Fruit fly (Drosophila melanogaster) whole organism, embryonic: ENCODE measurements around the gene Pa1.

Experiments
- CG11085 ChIP-seq: fragments of 200-800 bp; sonication (Bioruptor generic); IDR thresholded peaks from 2 replicates; pipeline ENCODE4 v1.3.6; 2022; ENCODE audit warnings: missing biosample characterization, missing genetic modification characterization
- CG11723 ChIP-seq: fragments of 200-800 bp; sonication (Bioruptor generic); optimal IDR thresholded peaks from 2 replicates; lab custom pipeline; 2017; ENCODE audit warnings: missing biosample characterization, mild to moderate bottlenecking, missing genetic modification characterization
- CG12659 ChIP-seq: fragments of 200-800 bp; sonication (Bioruptor generic); optimal IDR thresholded peaks from 3 replicates; lab custom pipeline; 2017; ENCODE audit warnings: mild to moderate bottlenecking, missing biosample characterization, missing genetic modification reagents, missing genetic modification characterization
- CG13775 ChIP-seq: fragments of 200-800 bp; sonication (Bioruptor generic); optimal IDR thresholded peaks from 3 replicates; lab custom pipeline; 2017; ENCODE audit warnings: missing biosample characterization, mild to moderate bottlenecking, missing genetic modification characterization
- CG14050 ChIP-seq: fragments of 200-800 bp; sonication (Bioruptor generic); IDR thresholded peaks from 3 replicates; pipeline ENCODE4 v1.3.6; 2022; ENCODE audit warnings: missing biosample characterization, missing genetic modification characterization
- CG14710 ChIP-seq: fragments of 200-800 bp; sonication (Bioruptor generic); optimal IDR thresholded peaks from 3 replicates; lab custom pipeline; 2019; ENCODE audit warnings: missing biosample characterization, mild to moderate bottlenecking, missing genetic modification characterization, moderate library complexity
- CG15514 ChIP-seq: fragments of 200-800 bp; sonication (Bioruptor generic); optimal IDR thresholded peaks from 3 replicates; lab custom pipeline; 2017; ENCODE audit warnings: missing biosample characterization, missing genetic modification characterization, mild to moderate bottlenecking, moderate library complexity, missing genetic modification reagents
- CG15601 ChIP-seq: fragments of 200-800 bp; sonication (Bioruptor generic); optimal IDR thresholded peaks from 3 replicates; lab custom pipeline; 2019; ENCODE audit warnings: missing biosample characterization, mild to moderate bottlenecking, missing genetic modification characterization, moderate library complexity
- CG18262 ChIP-seq: fragments of 200-800 bp; optimal IDR thresholded peaks from 3 replicates; lab custom pipeline; 2019; ENCODE audit warnings: missing biosample characterization, mild to moderate bottlenecking, missing genetic modification characterization, moderate library complexity
- CG2120 ChIP-seq: fragments of 200-800 bp; sonication (Bioruptor generic); optimal IDR thresholded peaks from 3 replicates; lab custom pipeline; 2016; ENCODE audit warnings: missing biosample characterization, missing genetic modification characterization
- CG32772 ChIP-seq: fragments of 200-800 bp; sonication (Bioruptor generic); IDR thresholded peaks from 2 replicates; pipeline ENCODE4 v1.3.6; 2022; ENCODE audit warnings: missing biosample characterization, missing genetic modification characterization
- CG3847 ChIP-seq: fragments of 200-800 bp; sonication (Bioruptor generic); IDR thresholded peaks from 2 replicates; pipeline ENCODE4 v1.3.6; 2022; ENCODE audit warnings: missing biosample characterization, missing genetic modification characterization
- CG7556 ChIP-seq: fragments of 200-800 bp; sonication (Bioruptor generic); optimal IDR thresholded peaks from 2 replicates; lab custom pipeline; 2017; ENCODE audit warnings: missing biosample characterization, mild to moderate bottlenecking, missing genetic modification characterization
- CG8290 ChIP-seq, 3 experiments: fragments of 200-800 bp; sonication (Bioruptor generic); optimal IDR thresholded peaks; 2 replicates each; lab custom pipeline; 2016 to 2019; ENCODE audit warnings: missing biosample characterization in 3 of 3, missing genetic modification characterization in 3 of 3, mild to moderate bottlenecking in 2 of 3, moderate library complexity in 1 of 3
- CG8924 ChIP-seq: fragments of 200-800 bp; optimal IDR thresholded peaks from 3 replicates; lab custom pipeline; 2019; ENCODE audit warnings: missing biosample characterization, mild to moderate bottlenecking, missing genetic modification characterization, moderate library complexity
- CrebB ChIP-seq: fragments of 200-800 bp; sonication (Bioruptor generic); optimal IDR thresholded peaks from 3 replicates; lab custom pipeline; 2018; ENCODE audit warnings: missing biosample characterization, mild to moderate bottlenecking, missing genetic modification characterization
- Drgx ChIP-seq: fragments of 200-800 bp; sonication (Bioruptor generic); IDR thresholded peaks from 2 replicates; pipeline ENCODE4 v1.3.6; 2022; ENCODE audit warnings: missing biosample characterization, missing genetic modification characterization
- Fer3 ChIP-seq: fragments of 200-800 bp; sonication (Bioruptor generic); optimal IDR thresholded peaks from 2 replicates; lab custom pipeline; 2018; ENCODE audit warnings: missing biosample characterization, mild to moderate bottlenecking, missing genetic modification characterization, moderate library complexity
- MBD-R2 ChIP-seq: fragments of 200-800 bp; sonication (Bioruptor generic); IDR thresholded peaks from 2 replicates; pipeline ENCODE4 v1.3.6; 2022; ENCODE audit warnings: missing biosample characterization, missing genetic modification characterization
- Med ChIP-seq: fragments of 200-800 bp; sonication (Bioruptor generic); peaks from one replicate; lab custom pipeline; 2016; ENCODE audit warnings: missing biosample characterization, missing genetic modification characterization, mild to moderate bottlenecking, inconsistent platforms, moderate library complexity
- Myb ChIP-seq: fragments of 200-800 bp; sonication (Bioruptor generic); optimal IDR thresholded peaks from 2 replicates; lab custom pipeline; 2016; ENCODE audit warnings: missing biosample characterization, missing genetic modification characterization
- NFAT ChIP-seq: fragments of 200-800 bp; sonication (Bioruptor generic); IDR thresholded peaks from 2 replicates; pipeline ENCODE4 v1.3.6; 2022; ENCODE audit warnings: missing biosample characterization, missing genetic modification characterization
- Oli ChIP-seq: fragments of 200-800 bp; sonication (Bioruptor generic); optimal IDR thresholded peaks from 2 replicates; lab custom pipeline; 2018; ENCODE audit warnings: missing biosample characterization, mild to moderate bottlenecking, missing genetic modification characterization, moderate library complexity
- Rfx ChIP-seq: fragments of 200-800 bp; sonication (Bioruptor generic); IDR thresholded peaks from 2 replicates; pipeline ENCODE4 v1.3.6; 2022; ENCODE audit warnings: missing biosample characterization, missing genetic modification characterization
- Sry-β ChIP-seq: fragments of 200-800 bp; sonication (Bioruptor generic); optimal IDR thresholded peaks from 2 replicates; lab custom pipeline; 2018; ENCODE audit warnings: missing biosample characterization, mild to moderate bottlenecking, missing genetic modification characterization, moderate library complexity
- Stat92E ChIP-seq, 3 experiments: fragments of >200 bp in 2 of 3; fragments of 200-800 bp in 1 of 3; sonication (Bioruptor generic) in 1 of 3; optimal IDR thresholded peaks; 2 replicates each; lab custom pipeline; 2017 to 2019; ENCODE audit warnings: missing biosample characterization in 3 of 3, missing genetic modification characterization in 3 of 3, mild to moderate bottlenecking in 1 of 3, moderate library complexity in 1 of 3
- Xbp1 ChIP-seq: fragments of 200-800 bp; sonication (Bioruptor generic); optimal IDR thresholded peaks from 3 replicates; lab custom pipeline; 2016; ENCODE audit warnings: missing biosample characterization, mild to moderate bottlenecking, missing genetic modification characterization
- bab2 ChIP-seq: fragments of 200-800 bp; sonication (Bioruptor generic); optimal IDR thresholded peaks from 2 replicates; lab custom pipeline; 2016; ENCODE audit warnings: missing biosample characterization, missing genetic modification characterization
- bcd ChIP-seq: fragments of 200-800 bp; sonication (Bioruptor generic); optimal IDR thresholded peaks from 2 replicates; lab custom pipeline; 2017; ENCODE audit warnings: missing biosample characterization, mild to moderate bottlenecking, missing genetic modification characterization
- bsh ChIP-seq, 2 experiments: fragments of 200-800 bp; sonication (Bioruptor generic); optimal IDR thresholded peaks; 2 replicates each; lab custom pipeline; 2017 to 2018; ENCODE audit warnings: mild to moderate bottlenecking in 2 of 2, missing biosample characterization in 2 of 2, missing genetic modification characterization in 2 of 2, moderate library complexity in 1 of 2
- dimm ChIP-seq: fragments of 200-800 bp; sonication (Bioruptor generic); IDR thresholded peaks from 2 replicates; pipeline ENCODE4 v1.3.6; 2022; ENCODE audit warnings: missing biosample characterization, missing genetic modification characterization
- ewg ChIP-seq: fragments of 200-800 bp; sonication (Bioruptor generic); optimal IDR thresholded peaks from 3 replicates; lab custom pipeline; 2017; ENCODE audit warnings: mild to moderate bottlenecking, missing biosample characterization, missing genetic modification reagents, missing genetic modification characterization
- gfzf ChIP-seq: fragments of 200-800 bp; sonication (Bioruptor generic); optimal IDR thresholded peaks from 2 replicates; lab custom pipeline; 2016; ENCODE audit warnings: missing biosample characterization, mild to moderate bottlenecking, missing genetic modification characterization, moderate library complexity
- pfk ChIP-seq: fragments of 200-800 bp; sonication (Bioruptor generic); optimal IDR thresholded peaks from 2 replicates; lab custom pipeline; 2018; ENCODE audit warnings: missing biosample characterization, mild to moderate bottlenecking, missing genetic modification characterization, moderate library complexity
- pnt ChIP-seq: fragments of 200-800 bp; sonication (Bioruptor generic); optimal IDR thresholded peaks from 3 replicates; lab custom pipeline; 2016; ENCODE audit warnings: missing biosample characterization, missing genetic modification characterization
- pros ChIP-seq: fragments of 200-800 bp; sonication (Bioruptor generic); optimal IDR thresholded peaks from 3 replicates; lab custom pipeline; 2019; ENCODE audit warnings: missing biosample characterization, mild to moderate bottlenecking, missing genetic modification characterization, moderate library complexity
- psq ChIP-seq: fragments of 200-800 bp; sonication (Bioruptor generic); optimal IDR thresholded peaks from 2 replicates; lab custom pipeline; 2017; ENCODE audit warnings: missing biosample characterization, missing genetic modification characterization
- row ChIP-seq: fragments of 200-800 bp; sonication (Bioruptor generic); IDR thresholded peaks from 3 replicates; pipeline ENCODE4 v1.3.6; 2022; ENCODE audit warnings: missing biosample characterization, missing genetic modification characterization
- scrt ChIP-seq: fragments of 200-800 bp; sonication (Bioruptor generic); optimal IDR thresholded peaks from 2 replicates; lab custom pipeline; 2018; ENCODE audit warnings: missing biosample characterization, mild to moderate bottlenecking, missing genetic modification characterization, moderate library complexity
- sens-2 ChIP-seq: fragments of 200-800 bp; sonication (Bioruptor generic); IDR thresholded peaks from 2 replicates; pipeline ENCODE4 v1.3.6; 2022; ENCODE audit warnings: missing biosample characterization, missing genetic modification characterization
- sqz ChIP-seq: fragments of 200-800 bp; sonication (Bioruptor generic); optimal IDR thresholded peaks from 3 replicates; lab custom pipeline; 2018; ENCODE audit warnings: missing biosample characterization, mild to moderate bottlenecking, missing genetic modification characterization
- toy ChIP-seq: fragments of 200-800 bp; sonication (Bioruptor generic); IDR thresholded peaks from 2 replicates; pipeline ENCODE4 v1.3.6; 2022; ENCODE audit warnings: missing biosample characterization, missing genetic modification characterization
- usp ChIP-seq: fragments of >200 bp; optimal IDR thresholded peaks from 2 replicates; lab custom pipeline; 2017; ENCODE audit warnings: missing biosample characterization, missing genetic modification characterization
- vnd ChIP-seq: fragments of 200-800 bp; sonication (Bioruptor generic); IDR thresholded peaks from 3 replicates; pipeline ENCODE4 v1.3.6; 2022; ENCODE audit warnings: missing biosample characterization, missing genetic modification characterization; ENCODE audit not compliant: partially characterized antibody
- zfh1 ChIP-seq: fragments of 200-800 bp; sonication (Bioruptor generic); IDR thresholded peaks from 3 replicates; pipeline ENCODE4 v1.3.6; 2022; ENCODE audit warnings: missing biosample characterization, missing genetic modification characterization

Gene Pa1

DNA sequence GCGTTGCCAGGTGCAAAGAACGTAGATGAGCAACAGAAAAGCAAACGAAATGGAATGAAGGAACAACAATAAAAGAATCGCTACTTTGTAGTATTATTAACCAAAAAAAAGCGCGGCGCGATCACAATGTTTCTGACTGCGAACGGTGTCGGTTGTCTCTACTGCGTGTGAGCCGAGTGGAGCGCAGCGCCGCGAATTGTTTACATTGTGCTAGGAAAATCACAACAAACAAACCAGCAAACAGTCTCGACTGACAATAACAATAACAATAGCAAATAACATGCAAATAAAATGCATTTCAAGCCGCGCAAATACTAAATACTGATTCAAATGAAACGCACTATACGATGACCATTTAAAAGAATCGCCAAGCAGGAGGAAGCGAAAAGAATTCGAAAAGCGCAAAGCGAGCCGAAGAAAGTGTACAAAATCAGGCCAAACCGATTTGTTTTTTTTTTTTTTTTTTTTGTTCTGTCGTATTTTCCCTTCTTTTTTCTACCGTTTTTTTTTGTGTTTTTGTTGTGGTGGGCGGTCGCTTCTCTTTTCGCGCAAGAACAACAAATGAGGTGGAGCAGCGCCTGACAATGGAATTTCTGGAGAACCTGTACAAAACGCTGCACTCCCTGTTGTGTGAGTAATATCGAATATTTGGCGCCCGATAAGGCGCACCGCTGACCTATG lies 19.0 kb upstream of the Pa1 start, which contains the start of the genes CG34348 and Kap3:
Gene CG34348, plus strand, starts transcription at position 6 of the 681 bp plus-strand sequence.
Gene Kap3, minus strand, starts transcription at position 217 of the 681 bp plus-strand sequence.
- TF ChIP-seq sqz (GFP tag; lab: Kevin White, UChicago): peak; percentile 13
- TF ChIP-seq CG12659 (GFP tag; lab: Kevin White, UChicago): peak; percentile 23
- TF ChIP-seq CrebB (tag; lab: Kevin White, UChicago): no peak
- TF ChIP-seq Myb (GFP tag; lab: Kevin White, UChicago): peak; percentile 9
- peak; percentile 6; the same call in 1 of the 2 replicates for TF ChIP-seq MBD-R2 (GFP tag; lab: Robert Waterston, UW)
- peak; percentile 10 for TF ChIP-seq gfzf (GFP tag; lab: Kevin White, UChicago)
- no peak for TF ChIP-seq pfk (GFP tag; lab: Kevin White, UChicago)
- peak; percentile 2; the same call in 1 of the 2 replicates for TF ChIP-seq Rfx (GFP tag; lab: Robert Waterston, UW)
- TF ChIP-seq Stat92E (GFP tag; optimal IDR thresholded peaks at IDR 0.05; lab: Kevin White, UChicago): no peak
- TF ChIP-seq bcd (GFP tag; lab: Kevin White, UChicago): no peak
- TF ChIP-seq psq (GFP tag; lab: Kevin White, UChicago): peak; percentile 82
- TF ChIP-seq CG3847 (GFP tag; lab: Robert Waterston, UW): no peak; the same call in 1 of the 2 replicates
- TF ChIP-seq CG8924 (tag; lab: Kevin White, UChicago): peak; percentile 57
- no peak for TF ChIP-seq vnd (GFP tag; lab: Robert Waterston, UW)
- TF ChIP-seq CG32772 (GFP tag; lab: Robert Waterston, UW): peak; percentile 27; the same call in 1 of the 2 replicates
- no peak for TF ChIP-seq bab2 (GFP tag; lab: Kevin White, UChicago)
- 0 out of 2 replicates have a peak, but pooled peaks have one; percentile 25 for TF ChIP-seq Drgx (GFP tag; lab: Robert Waterston, UW)
- TF ChIP-seq bsh (GFP tag; optimal IDR thresholded peaks at IDR 0.05; lab: Kevin White, UChicago): peak in 1 of 2 experiments; percentile 47
- no peak for TF ChIP-seq ewg (GFP tag; lab: Kevin White, UChicago)
- no peak for TF ChIP-seq CG11085 (GFP tag; lab: Robert Waterston, UW)
- no peak for TF ChIP-seq CG15514 (GFP tag; lab: Kevin White, UChicago)

DNA sequence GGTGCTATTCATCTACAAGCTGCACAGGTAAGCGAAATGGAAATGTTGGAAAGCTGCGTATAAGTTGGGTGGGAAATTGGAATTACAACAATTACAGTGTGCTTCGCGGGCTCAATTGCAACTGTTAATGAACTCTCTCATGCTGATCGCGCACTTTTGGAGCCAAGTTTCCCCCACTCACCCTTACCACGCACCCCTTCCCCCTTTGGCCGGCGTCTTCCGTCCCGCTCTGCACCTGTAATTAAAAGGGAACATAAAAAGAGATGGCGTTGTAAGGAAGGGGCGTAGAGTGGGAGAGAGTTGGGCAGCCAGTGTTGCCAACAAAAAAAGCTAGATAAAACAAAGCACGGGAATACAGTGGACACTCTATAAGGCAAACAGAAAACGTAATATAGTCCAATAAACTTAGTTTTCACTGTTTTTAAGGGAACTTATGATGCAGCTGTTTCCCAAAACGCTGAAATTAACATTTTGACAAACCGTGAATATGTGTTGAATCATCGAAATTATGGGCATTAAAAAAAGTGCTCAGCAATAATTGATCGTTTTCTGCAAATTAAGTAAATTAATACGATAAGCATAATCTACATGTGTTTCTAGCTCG lies 18.2 kb upstream of the Pa1 start:
- TF ChIP-seq CG12659 (GFP tag; lab: Kevin White, UChicago) (peak; percentile 7), scrt (GFP tag; lab: Kevin White, UChicago) (no peak), Fer3 (tag; lab: Kevin White, UChicago) (peak; percentile 3), Xbp1 (GFP tag; lab: Kevin White, UChicago) (peak; percentile 30), CG7556 (peak; percentile 9), pnt (peak; percentile 12), Sry-β (GFP tag; lab: Kevin White, UChicago) (peak; percentile 84), CG11085 (GFP tag; lab: Robert Waterston, UW) (no peak), Oli (peak; percentile 20), CG2120 (peak; percentile 41), dimm (no peak), Med (GFP tag; lab: Kevin White, UChicago) (peak; percentile 74), CG18262 (tag; lab: Kevin White, UChicago) (peak; percentile 41), toy (GFP tag; lab: Robert Waterston, UW) (no peak), CG15601 (tag; lab: Kevin White, UChicago) (peak; percentile 5), CG14050 (GFP tag; lab: Robert Waterston, UW) (no peak; the same call in 2 of the 3 replicates), pros (GFP tag; lab: Kevin White, UChicago) (peak; percentile 7), sens-2 (GFP tag; lab: Robert Waterston, UW) (0 out of 2 replicates have a peak, but pooled peaks have one; percentile 10), row (peak; percentile 69), CG11723 (no peak), NFAT (GFP tag; lab: Robert Waterston, UW) (no peak), zfh1 (GFP tag; lab: Robert Waterston, UW) (0 out of 3 replicates have a peak, but pooled peaks have one; percentile 27), CG13775 (GFP tag; lab: Kevin White, UChicago) (peak; percentile 21), CG14710 (tag; lab: Kevin White, UChicago) (peak; percentile 37), usp (GFP tag; lab: Kevin White, UChicago) (no peak), CG8290 (GFP tag; optimal IDR thresholded peaks at IDR 0.05; lab: Kevin White, UChicago) (no peak), CG8290 (tag; optimal IDR thresholded peaks at IDR 0.05; lab: Kevin White, UChicago) (peak in 1 of 2 experiments; percentile 2)
